Fruit fly (Drosophila melanogaster): ENCODE data around the gene CG7443.

The CG7443 gene

dm6 chr3R:8355579-8355978, 31.5 kb downstream of the CG7443 start (continued):
- TF ChIP-seq CG7357 (GFP tag; IDR thresholded peaks at IDR 0.05) (peak; percentile 78; the same call in 2 of the 3 replicates), Mrtf (GFP tag; IDR thresholded peaks at IDR 0.05) (peak; percentile 94), trem (tag; optimal IDR thresholded peaks at IDR 0.05) (peak; percentile 83), Blimp-1 (GFP tag; optimal IDR thresholded peaks at IDR 0.05) (peak; percentile 91), CHES-1-like (GFP tag; optimal IDR thresholded peaks at IDR 0.05) (peak; percentile 97), CG4730 (GFP tag; IDR thresholded peaks at IDR 0.05) (peak; percentile 90), Hr3 (GFP tag; optimal IDR thresholded peaks at IDR 0.05) (peak; percentile 93), CG9727 (GFP tag; optimal IDR thresholded peaks at IDR 0.05) (peak; percentile 96), croc (GFP tag; conservative IDR thresholded peaks at IDR 0.05) (peak; percentile 80), Dfd (GFP tag; optimal IDR thresholded peaks at IDR 0.05) (peak in 1 of 2 experiments; percentile 60), caup (GFP tag; optimal IDR thresholded peaks at IDR 0.05; ENCODE audit: severe bottlenecking) (peak; percentile 97), Hsf (GFP tag; optimal IDR thresholded peaks at IDR 0.05) (peak; percentile 96), Hmr (GFP tag; optimal IDR thresholded peaks at IDR 0.05) (peak; percentile 98), CG6272 (GFP tag; IDR thresholded peaks at IDR 0.05) (peak; percentile 90), Deaf1 (tag; optimal IDR thresholded peaks at IDR 0.05) (peak; percentile 73), NK7.1 (GFP tag; optimal IDR thresholded peaks at IDR 0.05) (peak; percentile 97), btn (GFP tag; optimal IDR thresholded peaks at IDR 0.05) (peak; percentile 74), CG34422 (GFP tag; IDR thresholded peaks at IDR 0.05) (peak; percentile 92), Fer2 (tag; optimal IDR thresholded peaks at IDR 0.05) (peak; percentile 83), CG17568 (GFP tag; optimal IDR thresholded peaks at IDR 0.05) (peak; percentile 94), CG2199 (GFP tag; IDR thresholded peaks at IDR 0.05) (peak; percentile 84; the same call in 2 of the 3 replicates), CrebB (tag; optimal IDR thresholded peaks at IDR 0.05) (peak; percentile 94), MBD-R2 (GFP tag; IDR thresholded peaks at IDR 0.05) (peak; percentile 90), CG8765 (GFP tag; IDR thresholded peaks at IDR 0.05) (peak; percentile 41; the same call in 1 of the 2 replicates), cg (GFP tag; optimal IDR thresholded peaks at IDR 0.05) (no peak), CG11696 (GFP tag; IDR thresholded peaks at IDR 0.05) (peak; percentile 84), CG31365 (tag; optimal IDR thresholded peaks at IDR 0.05) (peak; percentile 82), mam (GFP tag; optimal IDR thresholded peaks at IDR 0.05) (peak; percentile 98), E2f1 (GFP tag; IDR thresholded peaks at IDR 0.05) (peak; percentile 93), CG2678 (tag; optimal IDR thresholded peaks at IDR 0.05) (peak; percentile 97), CG7556 (GFP tag; optimal IDR thresholded peaks at IDR 0.05) (peak; percentile 94), CG1647 (GFP tag; optimal IDR thresholded peaks at IDR 0.05) (peak; percentile 93), fd64A (GFP tag; optimal IDR thresholded peaks at IDR 0.05) (peak; percentile 66), Ets97D (GFP tag; optimal IDR thresholded peaks at IDR 0.05) (peak; percentile 82), maf-S (GFP tag; optimal IDR thresholded peaks at IDR 0.05) (peak; percentile 96), row (GFP tag; IDR thresholded peaks at IDR 0.05) (peak; percentile 97), CG15479 (GFP tag; optimal IDR thresholded peaks at IDR 0.05) (no peak), Fer1 (GFP tag; optimal IDR thresholded peaks at IDR 0.05) (peak; percentile 97), salm (tag; optimal IDR thresholded peaks at IDR 0.05) (peak; percentile 88), abd-A (tag; optimal IDR thresholded peaks at IDR 0.05) (peak; percentile 80), D19B (GFP tag; optimal IDR thresholded peaks at IDR 0.05) (peak; percentile 90), ken (GFP tag; IDR thresholded peaks at IDR 0.05) (peak; percentile 90), sim (GFP tag; IDR thresholded peaks at IDR 0.05) (peak; percentile 82), Ssrp (tag; optimal IDR thresholded peaks at IDR 0.05) (peak; percentile 84), bbx (GFP tag; IDR thresholded peaks at IDR 0.05; ENCODE audit: partially characterized antibody) (no peak), pzg (GFP tag; optimal IDR thresholded peaks at IDR 0.05) (peak; percentile 27), HLH3B (GFP tag; IDR thresholded peaks at IDR 0.05) (peak; percentile 94), Elba2 (GFP tag; optimal IDR thresholded peaks at IDR 0.05) (no peak), fru (optimal IDR thresholded peaks at IDR 0.05) (no peak), scrt (GFP tag; optimal IDR thresholded peaks at IDR 0.05) (peak; percentile 94), Awh (GFP tag; IDR thresholded peaks at IDR 0.05) (peak; percentile 90)
